Worm (Caenorhabditis elegans) whole organism, young adult: ENCODE results near the gene nhr-233.

Experiments
- ama-1 ChIP-seq, 3 experiments: fragments of 150-350 bp in 1 of 3; sonication (generic microtip) in 2 of 3; optimal IDR thresholded peaks; 2 replicates each; lab custom pipeline; 2014 to 2018; ENCODE audit warnings: missing biosample characterization in 2 of 3, missing genetic modification characterization in 2 of 3, missing genetic modification reagents in 2 of 3
- lsl-1 ChIP-seq: fragments of 200-800 bp; sonication (Bioruptor generic); optimal IDR thresholded peaks from 2 replicates; lab custom pipeline; 2018; ENCODE audit warnings: mild to moderate bottlenecking, missing genetic modification characterization, moderate library complexity, missing compliant biosample characterization
- pha-4 ChIP-seq: fragments of 150-350 bp; sonication (generic microtip); optimal IDR thresholded peaks from 2 replicates; lab custom pipeline; 2014; ENCODE audit warnings: missing biosample characterization, missing genetic modification reagents, missing genetic modification characterization
- rec-8 ChIP-seq, 2 experiments: sonication (generic microtip); optimal IDR thresholded peaks; 2 replicates each; lab custom pipeline; 2016; ENCODE audit warnings: mild to moderate bottlenecking in 2 of 2, missing genetic modification characterization in 2 of 2, missing genetic modification reagents in 2 of 2, missing genotype in 2 of 2, missing biosample characterization in 1 of 2, missing compliant biosample characterization in 1 of 2, moderate library complexity in 1 of 2

DNA sequence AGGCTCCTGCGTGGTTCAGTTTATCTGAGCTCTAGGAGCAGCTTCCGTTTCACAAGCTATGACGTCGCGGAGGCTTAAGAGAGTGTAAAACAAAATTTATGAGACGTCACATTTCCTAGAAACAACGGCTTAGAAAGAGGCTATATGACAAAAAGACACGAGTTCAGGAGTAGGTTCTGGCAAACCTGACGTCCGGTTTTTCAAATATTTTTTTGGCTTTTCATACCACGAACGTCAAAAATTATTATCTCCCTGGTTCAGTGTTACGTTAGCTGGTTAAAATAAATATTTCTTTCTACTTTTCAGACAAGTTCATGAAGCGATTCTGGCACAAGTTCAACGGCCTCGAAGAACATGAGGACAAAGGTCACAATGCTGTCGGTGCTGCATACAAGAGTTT lies 42.8 kb downstream of the nhr-233 start, which contains the start of gene F36D3.16:
- TF ChIP-seq pha-4, result no peak
- no peak for TF ChIP-seq lsl-1
- no peak for TF ChIP-seq ama-1 (optimal IDR thresholded peaks at IDR 0.05; lab: Kevin White, UChicago)
- TF ChIP-seq ama-1 (GFP tag; optimal IDR thresholded peaks at IDR 0.05; lab: Kevin White, UChicago), result no peak
- no peak for TF ChIP-seq rec-8 (tag; optimal IDR thresholded peaks at IDR 0.05; lab: Kevin White, UChicago)
